Fruit fly (Drosophila melanogaster): ENCODE data around the gene CG1737.

Gene CG1737

DNA sequence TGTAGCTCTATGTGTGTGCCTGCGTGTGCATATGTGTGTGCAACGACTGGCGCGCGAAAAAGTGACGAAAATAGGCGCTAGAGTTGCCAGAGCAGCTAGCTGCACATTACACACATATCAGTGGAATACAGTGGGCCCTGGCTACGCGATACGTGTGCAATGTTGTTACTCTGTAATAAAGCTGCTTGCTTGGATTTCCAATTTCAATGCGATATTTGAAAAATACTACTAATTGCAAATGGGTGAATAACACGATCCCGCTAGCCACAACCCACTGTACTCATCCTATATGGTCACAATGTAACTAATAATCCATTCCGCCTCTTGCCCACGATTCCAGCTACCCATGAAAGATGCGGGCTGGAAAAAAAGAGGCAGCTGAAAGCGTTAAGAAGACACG, 943 bp downstream of the CG1737 start (continued):
- TF ChIP-seq kah (GFP tag; optimal IDR thresholded peaks at IDR 0.05): peak; percentile 86
- peak; percentile 91 for TF ChIP-seq chn (GFP tag; optimal IDR thresholded peaks at IDR 0.05)
- TF ChIP-seq nerfin-2 (GFP tag; IDR thresholded peaks at IDR 0.05; ENCODE audit: partially characterized antibody): no peak
- peak; percentile 81 for TF ChIP-seq zen (tag; optimal IDR thresholded peaks at IDR 0.05)
- TF ChIP-seq CG15073 (GFP tag; optimal IDR thresholded peaks at IDR 0.05): peak; percentile 75
- peak; percentile 77 for TF ChIP-seq p53 (GFP tag; optimal IDR thresholded peaks at IDR 0.05)
- peak; percentile 82 for TF ChIP-seq cato (GFP tag; optimal IDR thresholded peaks at IDR 0.05; ENCODE audit: borderline replicate concordance)
- peak; percentile 70 for TF ChIP-seq Bteb2 (GFP tag; optimal IDR thresholded peaks at IDR 0.05)
- peak; percentile 92 for TF ChIP-seq bcd (GFP tag; optimal IDR thresholded peaks at IDR 0.05)
- TF ChIP-seq disco-r (GFP tag; optimal IDR thresholded peaks at IDR 0.05): peak; percentile 88
- TF ChIP-seq CG7987 (GFP tag; optimal IDR thresholded peaks at IDR 0.05): peak; percentile 72
- TF ChIP-seq H15 (GFP tag; IDR thresholded peaks at IDR 0.05): peak; percentile 95
- TF ChIP-seq CG1832 (GFP tag; optimal IDR thresholded peaks at IDR 0.05): no peak
- TF ChIP-seq Trl (optimal IDR thresholded peaks at IDR 0.05): no peak
- peak; percentile 93 for TF ChIP-seq Trl (GFP tag; optimal IDR thresholded peaks at IDR 0.05)
- peak; percentile 86 for TF ChIP-seq CG2889 (GFP tag; IDR thresholded peaks at IDR 0.05)
- TF ChIP-seq fd3F (GFP tag; optimal IDR thresholded peaks at IDR 0.05): peak; percentile 86
- peak; percentile 90 for TF ChIP-seq Oaz (GFP tag; IDR thresholded peaks at IDR 0.05)
- TF ChIP-seq btn (GFP tag; optimal IDR thresholded peaks at IDR 0.05): peak; percentile 89
- peak; percentile 81 for TF ChIP-seq fd64A (GFP tag; optimal IDR thresholded peaks at IDR 0.05)
- peak; percentile 97 for TF ChIP-seq dysf (GFP tag; IDR thresholded peaks at IDR 0.05)
- TF ChIP-seq wdn (GFP tag; IDR thresholded peaks at IDR 0.05): peak; percentile 88
- no peak for TF ChIP-seq CG42726 (GFP tag; IDR thresholded peaks at IDR 0.05; ENCODE audit: partially characterized antibody)
- TF ChIP-seq knrl (GFP tag; IDR thresholded peaks at IDR 0.05; ENCODE audit: partially characterized antibody): no peak
- no peak for TF ChIP-seq abd-A (tag; optimal IDR thresholded peaks at IDR 0.05)
- peak; percentile 72 for TF ChIP-seq CG8359 (GFP tag; optimal IDR thresholded peaks at IDR 0.05; ENCODE audit: borderline replicate concordance)
- peak; percentile 73 for TF ChIP-seq luna (GFP tag; optimal IDR thresholded peaks at IDR 0.05)
- TF ChIP-seq CG31388 (GFP tag; optimal IDR thresholded peaks at IDR 0.05): peak; percentile 83
- TF ChIP-seq Sox102F (GFP tag; optimal IDR thresholded peaks at IDR 0.05): peak; percentile 92
- TF ChIP-seq CG8478 (optimal IDR thresholded peaks at IDR 0.05): no peak
- no peak for TF ChIP-seq CG2116 (GFP tag; optimal IDR thresholded peaks at IDR 0.05)
- peak; percentile 82 for TF ChIP-seq CG9437 (GFP tag; optimal IDR thresholded peaks at IDR 0.05)
- peak; percentile 97 for TF ChIP-seq Antp (GFP tag; optimal IDR thresholded peaks at IDR 0.05)
- peak; percentile 92 for TF ChIP-seq Atf6 (GFP tag; IDR thresholded peaks at IDR 0.05)
- TF ChIP-seq Lim3 (GFP tag; IDR thresholded peaks at IDR 0.05): peak; percentile 89
- peak; percentile 92 for TF ChIP-seq CG8944 (GFP tag; optimal IDR thresholded peaks at IDR 0.05)
- peak; percentile 36 for TF ChIP-seq HLHmδ (GFP tag; optimal IDR thresholded peaks at IDR 0.05)
- peak; percentile 95 for TF ChIP-seq Optix (GFP tag; IDR thresholded peaks at IDR 0.05)
- no peak for TF ChIP-seq lov (optimal IDR thresholded peaks at IDR 0.05)
- peak; percentile 95 for TF ChIP-seq lov (GFP tag; IDR thresholded peaks at IDR 0.05)
- TF ChIP-seq chif (GFP tag; optimal IDR thresholded peaks at IDR 0.05): peak; percentile 87 to 93
- peak; percentile 85 for TF ChIP-seq CG5180 (GFP tag; optimal IDR thresholded peaks at IDR 0.05)
- peak; percentile 92 for TF ChIP-seq CrebB (tag; optimal IDR thresholded peaks at IDR 0.05)
- no peak for TF ChIP-seq CG16813 (GFP tag; IDR thresholded peaks at IDR 0.05; ENCODE audit: partially characterized antibody)
- TF ChIP-seq sug (tag; optimal IDR thresholded peaks at IDR 0.05): peak; percentile 82
- TF ChIP-seq CG7271 (tag; optimal IDR thresholded peaks at IDR 0.05): peak; percentile 54
- no peak for TF ChIP-seq zf30C (GFP tag; optimal IDR thresholded peaks at IDR 0.05)
- TF ChIP-seq CG4404 (GFP tag; IDR thresholded peaks at IDR 0.05): peak; percentile 90
- peak; percentile 77 for TF ChIP-seq CG3838 (GFP tag; optimal IDR thresholded peaks at IDR 0.05)
- peak; percentile 87 for TF ChIP-seq odd (GFP tag; optimal IDR thresholded peaks at IDR 0.05)
- peak; percentile 96 for TF ChIP-seq CG2199 (GFP tag; IDR thresholded peaks at IDR 0.05)
- peak; percentile 90 for TF ChIP-seq maf-S (GFP tag; optimal IDR thresholded peaks at IDR 0.05)
